Worm (Caenorhabditis elegans): Measurements from ENCODE around the gene plpp-1.1.

plpp-1.1 gene

DNA sequence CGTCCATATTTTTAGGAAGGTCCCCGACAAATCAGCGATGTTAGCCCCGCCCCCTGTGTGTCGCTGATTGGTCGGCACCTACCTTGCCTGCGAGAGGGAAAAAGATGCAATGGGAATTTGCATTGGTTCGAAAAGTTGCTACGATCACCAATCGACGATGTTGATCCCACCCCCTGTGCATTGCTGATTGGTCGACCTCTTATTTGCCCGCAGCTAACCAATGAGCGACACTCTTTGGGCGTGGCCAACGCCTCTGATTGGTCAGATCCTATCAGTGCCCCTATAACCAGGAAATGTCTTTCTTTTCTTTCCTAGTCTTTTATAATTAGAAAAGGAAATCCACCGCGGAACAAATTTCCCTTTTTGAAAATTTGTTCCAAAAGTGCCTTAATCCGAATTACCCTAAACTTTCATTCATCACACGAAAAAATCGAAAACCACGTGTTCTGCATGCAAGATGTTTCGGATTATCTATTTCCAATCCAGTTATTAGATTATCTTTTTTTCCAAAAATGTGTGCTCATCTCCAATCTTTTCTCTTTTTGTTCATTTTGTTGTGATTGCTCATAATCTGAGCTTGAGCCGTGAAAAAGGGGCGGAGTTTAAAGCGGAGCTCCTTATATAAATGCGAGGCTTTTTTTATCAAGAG, 9.7 kb downstream of the plpp-1.1 start:
- TF ChIP-seq alr-1 (tag; optimal IDR thresholded peaks at IDR 0.05): no peak

DNA sequence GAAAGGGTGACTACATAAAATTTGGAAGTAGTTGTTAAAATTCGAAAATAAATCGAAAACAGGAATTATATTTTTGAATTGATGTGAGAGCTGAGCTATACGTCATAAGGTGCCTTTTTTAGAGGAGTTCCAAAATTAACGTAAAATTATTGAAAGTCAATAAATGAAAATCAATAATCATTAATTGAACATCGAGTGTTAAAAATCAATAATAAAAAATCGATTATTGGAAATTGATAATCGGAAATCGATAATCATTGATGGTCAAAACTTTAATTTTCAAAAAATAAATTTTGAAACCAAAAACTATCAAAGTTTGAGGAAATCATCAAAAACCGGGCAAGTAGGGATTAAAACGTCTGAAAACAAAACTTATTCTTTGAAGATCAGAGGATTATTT, 14.1 kb downstream of the plpp-1.1 start:
- TF ChIP-seq zag-1 (tag; optimal IDR thresholded peaks at IDR 0.05) (no peak), gmeb-1 (tag; optimal IDR thresholded peaks at IDR 0.05) (no peak), unc-62 (GFP tag; optimal IDR thresholded peaks at IDR 0.05) (no peak)

DNA sequence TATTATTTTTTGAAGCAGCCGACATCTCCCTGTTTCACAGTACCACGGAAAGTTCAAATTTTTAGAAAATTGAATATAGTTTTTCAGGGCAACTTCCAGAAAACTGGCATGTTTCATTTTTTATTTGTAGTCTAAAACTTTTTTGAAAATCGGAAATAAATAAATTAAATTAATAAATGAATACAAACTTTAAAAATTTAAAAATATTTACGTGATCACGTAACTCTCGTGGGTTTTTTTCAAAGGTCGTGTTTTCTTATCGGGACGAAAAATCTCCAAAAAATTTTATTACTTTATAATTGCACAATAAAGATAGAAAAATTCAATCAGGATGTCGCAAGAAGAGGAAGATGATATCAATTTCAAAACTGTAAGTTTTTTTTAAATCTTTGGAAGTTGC, 16.1 kb downstream of the plpp-1.1 start, which contains the start of gene F53C3.1:
TSS of gene F53C3.1 (plus strand) at position 301 of the 400 bp plus-strand sequence.
- no peak for TF ChIP-seq mdl-1 (tag; optimal IDR thresholded peaks at IDR 0.05)
- TF ChIP-seq sem-4 (tag; optimal IDR thresholded peaks at IDR 0.05): no peak
- no peak for TF ChIP-seq dmd-4 (tag; optimal IDR thresholded peaks at IDR 0.05)
- TF ChIP-seq nhr-10 (tag; optimal IDR thresholded peaks at IDR 0.05): no peak
- no peak for TF ChIP-seq aly-2 (tag; optimal IDR thresholded peaks at IDR 0.05)
- no peak for TF ChIP-seq snpc-4 (tag; optimal IDR thresholded peaks at IDR 0.05)
- no peak for TF ChIP-seq blmp-1 (tag; optimal IDR thresholded peaks at IDR 0.05; ENCODE audit: insufficient read depth)
- no peak for TF ChIP-seq C34F6.9 (tag; optimal IDR thresholded peaks at IDR 0.05)
- no peak for TF ChIP-seq nhr-25 (tag; optimal IDR thresholded peaks at IDR 0.05)
- no peak for TF ChIP-seq nhr-12 (tag; optimal IDR thresholded peaks at IDR 0.05)
- TF ChIP-seq nhr-11 (tag; optimal IDR thresholded peaks at IDR 0.05): no peak
- no peak for TF ChIP-seq mab-5 (tag; optimal IDR thresholded peaks at IDR 0.05)
- no peak for TF ChIP-seq nhr-77 (tag; optimal IDR thresholded peaks at IDR 0.05)
- no peak for TF ChIP-seq ceh-16 (tag; optimal IDR thresholded peaks at IDR 0.05)
- no peak for TF ChIP-seq unc-55 (GFP tag; optimal IDR thresholded peaks at IDR 0.05)
- no peak for TF ChIP-seq nhr-21 (tag; optimal IDR thresholded peaks at IDR 0.05)
- TF ChIP-seq zag-1 (tag; optimal IDR thresholded peaks at IDR 0.05): no peak
- TF ChIP-seq nhr-237 (tag; optimal IDR thresholded peaks at IDR 0.05): no peak
- TF ChIP-seq lsy-2 (tag; optimal IDR thresholded peaks at IDR 0.05): no peak

DNA sequence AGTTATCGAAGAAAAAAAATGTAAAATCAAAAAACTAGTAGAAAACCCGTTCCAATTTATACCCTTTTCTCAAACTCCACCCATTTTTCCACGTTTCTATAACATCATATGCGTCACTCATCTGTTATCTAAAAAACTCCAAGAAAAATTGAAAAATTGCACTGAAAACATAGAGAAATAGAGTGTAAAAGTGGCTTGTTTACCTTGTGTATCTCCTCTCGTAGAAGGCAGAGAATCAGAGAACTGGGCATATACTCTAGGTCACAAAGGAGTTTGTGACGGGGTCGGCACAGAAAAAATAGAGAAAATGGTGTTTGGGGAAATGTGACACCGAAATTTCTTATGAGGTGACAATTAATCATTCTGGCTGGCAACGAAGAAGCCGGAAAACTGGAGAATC, 16.5 kb downstream of the plpp-1.1 start:
- TF ChIP-seq fos-1 (tag; optimal IDR thresholded peaks at IDR 0.05): peak; percentile 77
- TF ChIP-seq ZK546.5 (tag; optimal IDR thresholded peaks at IDR 0.05): no peak
- TF ChIP-seq lsy-2 (tag; optimal IDR thresholded peaks at IDR 0.05): peak in 1 of 2 experiments; percentile 18
- no peak for TF ChIP-seq nhr-11 (tag; optimal IDR thresholded peaks at IDR 0.05)
- TF ChIP-seq crh-2 (tag; optimal IDR thresholded peaks at IDR 0.05): peak; percentile 43
- TF ChIP-seq gmeb-1 (tag; optimal IDR thresholded peaks at IDR 0.05): peak; percentile 42
- TF ChIP-seq nhr-23 (tag; optimal IDR thresholded peaks at IDR 0.05): no peak
- TF ChIP-seq blmp-1 (tag; optimal IDR thresholded peaks at IDR 0.05; ENCODE audit: insufficient read depth): no peak
- TF ChIP-seq F13H6.1 (tag; optimal IDR thresholded peaks at IDR 0.05): peak; percentile 28
- TF ChIP-seq elt-1 (tag; optimal IDR thresholded peaks at IDR 0.05): no peak
- TF ChIP-seq nhr-129 (tag; optimal IDR thresholded peaks at IDR 0.05): peak; percentile 12
- TF ChIP-seq sma-9 (GFP tag; optimal IDR thresholded peaks at IDR 0.05): peak; percentile 68
- no peak for TF ChIP-seq sma-9 (tag; optimal IDR thresholded peaks at IDR 0.05)

DNA sequence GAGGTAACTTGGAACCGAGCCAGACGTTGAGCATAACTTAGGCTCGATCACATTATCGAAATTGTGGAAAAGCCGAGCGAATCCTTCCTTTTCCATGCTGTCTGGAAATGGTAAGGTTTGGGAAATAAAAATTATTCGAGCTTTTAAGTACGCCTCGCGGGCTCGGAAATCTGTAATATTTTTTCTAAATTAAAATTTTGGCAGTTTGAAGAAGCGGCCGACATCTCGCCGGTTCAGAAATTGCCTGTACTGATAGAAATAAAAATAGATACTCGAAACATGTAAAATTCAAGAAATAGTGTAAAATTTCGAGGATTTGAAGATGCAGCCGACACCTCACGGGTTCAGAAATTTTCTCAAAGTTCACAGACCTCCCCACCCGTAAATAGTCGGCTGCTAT, 17.1 kb downstream of the plpp-1.1 start, which contains the start of gene bcmo-2:
TSS of gene bcmo-2 (minus strand) at position 101 of the 400 bp plus-strand sequence.
- no peak for TF ChIP-seq R02D3.7 (tag; optimal IDR thresholded peaks at IDR 0.05)
- TF ChIP-seq snpc-4 (tag; optimal IDR thresholded peaks at IDR 0.05): peak; percentile 29

DNA sequence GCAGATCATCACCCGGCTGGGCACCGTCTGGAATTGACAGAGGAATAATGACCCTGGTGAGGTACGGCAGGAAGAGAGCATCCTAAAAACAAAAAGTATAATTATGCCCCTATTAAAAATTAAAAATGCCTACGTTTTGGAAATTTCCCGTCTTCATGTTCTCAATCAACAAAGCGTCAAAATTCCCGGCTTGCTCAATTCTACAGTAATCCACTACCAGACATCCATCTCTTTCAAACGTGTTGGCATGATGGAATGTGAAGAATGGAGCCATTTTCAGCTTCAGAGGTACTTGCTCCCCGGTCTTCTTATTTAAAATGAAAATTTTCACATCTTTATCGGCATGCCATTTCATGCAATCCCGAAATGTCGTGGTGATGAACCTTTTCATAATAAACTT, 18.5 kb downstream of the plpp-1.1 start:
- TF ChIP-seq nhr-6 (tag; optimal IDR thresholded peaks at IDR 0.05) (no peak), nhr-21 (tag; optimal IDR thresholded peaks at IDR 0.05) (no peak), crh-2 (tag; optimal IDR thresholded peaks at IDR 0.05) (no peak), lsy-2 (tag; optimal IDR thresholded peaks at IDR 0.05) (no peak), nhr-77 (tag; optimal IDR thresholded peaks at IDR 0.05) (no peak), alr-1 (tag; optimal IDR thresholded peaks at IDR 0.05) (no peak), nhr-23 (tag; optimal IDR thresholded peaks at IDR 0.05) (no peak), ceh-16 (tag; optimal IDR thresholded peaks at IDR 0.05) (no peak), unc-55 (GFP tag; optimal IDR thresholded peaks at IDR 0.05) (no peak), elt-1 (tag; optimal IDR thresholded peaks at IDR 0.05) (no peak), zag-1 (tag; optimal IDR thresholded peaks at IDR 0.05) (no peak), F13H6.1 (tag; optimal IDR thresholded peaks at IDR 0.05) (no peak), nhr-25 (tag; optimal IDR thresholded peaks at IDR 0.05) (no peak)
